Worm (Caenorhabditis elegans) whole organism, mixed stage, embryonic: ENCODE measurements around the gene C05D12.7.
"Not testable (repeated sequence)": the region's sequence is repeated elsewhere in the genome, so short reads cannot be mapped to it uniquely, and the experiment has no call there.

Experiments
- M03D4.4 ChIP-seq: sonication (generic microtip); optimal IDR thresholded peaks from 2 replicates; lab custom pipeline; 2017; ENCODE audit warnings: mild to moderate bottlenecking, missing genetic modification characterization, missing compliant biosample characterization
- bed-3 ChIP-seq: fragments of 200-800 bp; sonication (Bioruptor generic); optimal IDR thresholded peaks from 3 replicates; lab custom pipeline; 2018; ENCODE audit warnings: mild to moderate bottlenecking, missing genetic modification characterization, moderate library complexity, missing compliant biosample characterization
- blmp-1 ChIP-seq: fragments of 150-350 bp; optimal IDR thresholded peaks from 2 replicates; lab custom pipeline; 2014; ENCODE audit warnings: missing biosample characterization, missing genetic modification characterization
- ceh-39 ChIP-seq: fragments of 150-350 bp; optimal IDR thresholded peaks from 2 replicates; lab custom pipeline; 2014; ENCODE audit warnings: missing biosample characterization, missing genetic modification characterization
- ceh-43 ChIP-seq: fragments of 200-800 bp; sonication (Bioruptor generic); optimal IDR thresholded peaks from 2 replicates; lab custom pipeline; 2018; ENCODE audit warnings: mild to moderate bottlenecking, missing genetic modification characterization, moderate library complexity, missing compliant biosample characterization
- ces-1 ChIP-seq: fragments of 150-350 bp; optimal IDR thresholded peaks from 2 replicates; lab custom pipeline; 2014; ENCODE audit warnings: missing biosample characterization, missing genetic modification reagents, missing genetic modification characterization
- cnd-1 ChIP-seq: fragments of 200-800 bp; sonication (Bioruptor generic); optimal IDR thresholded peaks from 2 replicates; lab custom pipeline; 2018; ENCODE audit warnings: mild to moderate bottlenecking, missing genetic modification characterization, missing compliant biosample characterization
- drap-1 ChIP-seq: fragments of 200-800 bp; sonication (Bioruptor generic); optimal IDR thresholded peaks from 3 replicates; lab custom pipeline; 2018; ENCODE audit warnings: mild to moderate bottlenecking, missing genetic modification characterization, missing compliant biosample characterization
- elt-1 ChIP-seq: sonication (generic microtip); optimal IDR thresholded peaks from 2 replicates; lab custom pipeline; 2017; ENCODE audit warnings: missing genetic modification characterization, mild to moderate bottlenecking, missing compliant biosample characterization, antibody characterized with exemption, moderate library complexity, borderline replicate concordance; ENCODE audit not compliant: insufficient read depth
- elt-3 ChIP-seq: fragments of 150-350 bp; optimal IDR thresholded peaks from 2 replicates; lab custom pipeline; 2014; ENCODE audit warnings: missing biosample characterization, missing genetic modification characterization
- flh-1 ChIP-seq: fragments of 200-800 bp; sonication (Bioruptor generic); optimal IDR thresholded peaks from 2 replicates; lab custom pipeline; 2018; ENCODE audit warnings: mild to moderate bottlenecking, missing genetic modification characterization, moderate library complexity, missing compliant biosample characterization
- ham-2 ChIP-seq: fragments of 200-800 bp; sonication (Bioruptor generic); optimal IDR thresholded peaks from 2 replicates; lab custom pipeline; 2018; ENCODE audit warnings: mild to moderate bottlenecking, missing genetic modification characterization, missing compliant biosample characterization
- hlh-1 ChIP-seq: fragments of 150-350 bp; optimal IDR thresholded peaks from 2 replicates; lab custom pipeline; 2014; ENCODE audit warnings: missing biosample characterization, missing genetic modification reagents, missing genetic modification characterization
- lin-13 ChIP-seq: fragments of 150-350 bp; optimal IDR thresholded peaks from 2 replicates; lab custom pipeline; 2014; ENCODE audit warnings: missing biosample characterization, missing genetic modification characterization
- lin-32 ChIP-seq: fragments of 200-800 bp; sonication (Bioruptor generic); optimal IDR thresholded peaks from 2 replicates; lab custom pipeline; 2018; ENCODE audit warnings: mild to moderate bottlenecking, missing genetic modification characterization, missing compliant biosample characterization
- lsy-2 ChIP-seq: fragments of 150-350 bp; optimal IDR thresholded peaks from 2 replicates; lab custom pipeline; 2014; ENCODE audit warnings: missing biosample characterization, missing genetic modification characterization
- mab-5 ChIP-seq: fragments of 150-350 bp; optimal IDR thresholded peaks from 2 replicates; lab custom pipeline; 2014; ENCODE audit warnings: missing biosample characterization, missing genetic modification characterization
- mep-1 ChIP-seq: fragments of 150-350 bp; optimal IDR thresholded peaks from 2 replicates; lab custom pipeline; 2017; ENCODE audit warnings: missing biosample characterization, missing genetic modification reagents, missing genetic modification characterization, inconsistent platforms
- mls-2 ChIP-seq: sonication (generic microtip); optimal IDR thresholded peaks from 2 replicates; lab custom pipeline; 2016; ENCODE audit warnings: mild to moderate bottlenecking, missing genetic modification characterization, moderate library complexity, missing compliant biosample characterization
- nhr-12 ChIP-seq: fragments of 150-350 bp; optimal IDR thresholded peaks from 2 replicates; lab custom pipeline; 2014; ENCODE audit warnings: missing biosample characterization, missing genetic modification characterization
- nhr-237 ChIP-seq: fragments of 150-350 bp; optimal IDR thresholded peaks from 2 replicates; lab custom pipeline; 2014; ENCODE audit warnings: missing biosample characterization, missing genetic modification characterization
- nhr-28 ChIP-seq: fragments of 150-350 bp; optimal IDR thresholded peaks from 2 replicates; lab custom pipeline; 2014; ENCODE audit warnings: missing biosample characterization, missing genetic modification characterization
- nhr-76 ChIP-seq: sonication (generic microtip); optimal IDR thresholded peaks from 2 replicates; lab custom pipeline; 2017; ENCODE audit warnings: missing biosample characterization, missing genetic modification characterization
- pha-4 ChIP-seq: fragments of 150-350 bp; optimal IDR thresholded peaks from 2 replicates; lab custom pipeline; 2018; ENCODE audit warnings: missing biosample characterization, missing genetic modification reagents, missing genetic modification characterization
- snpc-4 ChIP-seq: fragments of 150-350 bp; optimal IDR thresholded peaks from 2 replicates; lab custom pipeline; 2014; ENCODE audit warnings: missing biosample characterization, missing genetic modification characterization
- sptf-1 ChIP-seq: sonication (generic microtip); optimal IDR thresholded peaks from 2 replicates; lab custom pipeline; 2017; ENCODE audit warnings: mild to moderate bottlenecking, missing genetic modification characterization, moderate library complexity, missing compliant biosample characterization
- tbx-8 ChIP-seq: fragments of 200-800 bp; sonication (Bioruptor generic); optimal IDR thresholded peaks from 2 replicates; lab custom pipeline; 2018; ENCODE audit warnings: mild to moderate bottlenecking, missing genetic modification characterization, moderate library complexity, missing compliant biosample characterization
- unc-120 ChIP-seq: sonication (generic microtip); optimal IDR thresholded peaks from 2 replicates; lab custom pipeline; 2017; ENCODE audit warnings: missing genetic modification characterization, missing compliant biosample characterization; ENCODE audit not compliant: poor library complexity, severe bottlenecking
- unc-62 ChIP-seq: fragments of 150-350 bp; optimal IDR thresholded peaks from 2 replicates; lab custom pipeline; 2014; ENCODE audit warnings: missing biosample characterization, missing genetic modification reagents, missing genetic modification characterization
- zip-8 ChIP-seq: fragments of 150-350 bp; optimal IDR thresholded peaks from 2 replicates; lab custom pipeline; 2014; ENCODE audit warnings: missing biosample characterization, missing genetic modification characterization
- ztf-11 ChIP-seq: fragments of 150-350 bp; optimal IDR thresholded peaks from 2 replicates; lab custom pipeline; 2014; ENCODE audit warnings: missing biosample characterization, missing genetic modification characterization

Gene C05D12.7

ce11 chrII:11433942-11434341 is 24.1 kb downstream of the C05D12.7 start, which contains the start of gene C05D12.5:
Gene C05D12.5 (plus strand): TSS chrII:11434242.
- TF ChIP-seq nhr-76 (tag; lab: Kevin White, UChicago) (no peak), lin-32 (GFP tag; lab: Kevin White, UChicago) (no peak), M03D4.4 (tag; lab: Kevin White, UChicago) (no peak), mep-1 (no peak), nhr-237 (no peak), ces-1 (no peak), ceh-39 (tag; lab: Kevin White, UChicago) (no peak), ztf-11 (tag; lab: Kevin White, UChicago) (no peak), ceh-43 (GFP tag; lab: Kevin White, UChicago) (no peak), sptf-1 (tag; lab: Kevin White, UChicago) (no peak), lin-13 (tag; lab: Kevin White, UChicago) (no peak), elt-3 (tag; lab: Kevin White, UChicago) (no peak), tbx-8 (GFP tag; lab: Kevin White, UChicago) (no peak), nhr-12 (no peak), elt-1 (tag; lab: Kevin White, UChicago) (no peak), cnd-1 (tag; lab: Kevin White, UChicago) (no peak), zip-8 (tag; lab: Kevin White, UChicago) (no peak), pha-4 (tag; lab: Kevin White, UChicago) (no peak), mab-5 (tag; lab: Kevin White, UChicago) (no peak)

ce11 chrII:11438417-11438816 is 28.5 kb downstream of the C05D12.7 start, which contains the start of gene vha-6:
Gene vha-6 (minus strand): TSS chrII:11438452.
- no peak for TF ChIP-seq unc-62 (GFP tag; lab: Kevin White, UChicago)
- TF ChIP-seq elt-1 (tag; lab: Kevin White, UChicago) = no peak
- TF ChIP-seq lin-13 (tag; lab: Kevin White, UChicago) = no peak
- TF ChIP-seq mab-5 (tag; lab: Kevin White, UChicago) = no peak
- TF ChIP-seq bed-3 (GFP tag; lab: Kevin White, UChicago) = no peak
- TF ChIP-seq blmp-1 (tag; lab: Kevin White, UChicago) = no peak
- no peak for TF ChIP-seq sptf-1 (tag; lab: Kevin White, UChicago)
- TF ChIP-seq zip-8 (tag; lab: Kevin White, UChicago) = no peak
- TF ChIP-seq lin-32 (GFP tag; lab: Kevin White, UChicago) = no peak
- no peak for TF ChIP-seq mep-1
- no peak for TF ChIP-seq cnd-1 (tag; lab: Kevin White, UChicago)
- no peak for TF ChIP-seq snpc-4 (tag; lab: Kevin White, UChicago)
- TF ChIP-seq flh-1 = no peak
- no peak for TF ChIP-seq M03D4.4 (tag; lab: Kevin White, UChicago)

- TF ChIP-seq lin-13 (tag; lab: Kevin White, UChicago) (peak; percentile 5), zip-8 (tag; lab: Kevin White, UChicago) (no peak), mep-1 (no peak), lsy-2 (no peak), hlh-1 (tag; lab: Kevin White, UChicago) (no peak), ham-2 (GFP tag; lab: Kevin White, UChicago) (peak; percentile 42), lin-32 (GFP tag; lab: Kevin White, UChicago) (peak; percentile 45), ztf-11 (tag; lab: Kevin White, UChicago) (no peak), nhr-28 (tag; lab: Kevin White, UChicago) (no peak), ceh-43 (GFP tag; lab: Kevin White, UChicago) (no peak), blmp-1 (tag; lab: Kevin White, UChicago) (no peak), nhr-12 (no peak), tbx-8 (GFP tag; lab: Kevin White, UChicago) (no peak), ces-1 (peak; percentile 94), elt-1 (tag; lab: Kevin White, UChicago) (no peak), bed-3 (GFP tag; lab: Kevin White, UChicago) (no peak), pha-4 (tag; lab: Kevin White, UChicago) (no peak), M03D4.4 (tag; lab: Kevin White, UChicago) (no peak), flh-1 (no peak), elt-3 (tag; lab: Kevin White, UChicago) (no peak), ceh-39 (tag; lab: Kevin White, UChicago) (no peak), drap-1 (no peak), mls-2 (tag; lab: Kevin White, UChicago) (no peak), unc-62 (GFP tag; lab: Kevin White, UChicago) (no peak), cnd-1 (tag; lab: Kevin White, UChicago) (peak; percentile 3), unc-120 (tag; lab: Kevin White, UChicago) (no peak)
These were observed 30.4 kb downstream of the C05D12.7 start, which contains the start of gene VW02B12L.2 for ce11 chrII:11440265-11440664. Gene VW02B12L.2 (minus strand): TSS chrII:11440329.

ce11 chrII:11442425-11442824 is 32.5 kb downstream of the C05D12.7 start, which contains the start of gene ebp-2:
Gene ebp-2 (plus strand): TSS chrII:11442725.
- TF ChIP-seq elt-1, lin-13, hlh-1 (tag; lab: Kevin White, UChicago): not testable (repeated sequence)
